Fruit fly (Drosophila melanogaster): ENCODE results near the gene Hsdl2.
A peak's percentile ranks its signal among the peaks of the same experiment; 100 is the strongest.

Gene Hsdl2

DNA sequence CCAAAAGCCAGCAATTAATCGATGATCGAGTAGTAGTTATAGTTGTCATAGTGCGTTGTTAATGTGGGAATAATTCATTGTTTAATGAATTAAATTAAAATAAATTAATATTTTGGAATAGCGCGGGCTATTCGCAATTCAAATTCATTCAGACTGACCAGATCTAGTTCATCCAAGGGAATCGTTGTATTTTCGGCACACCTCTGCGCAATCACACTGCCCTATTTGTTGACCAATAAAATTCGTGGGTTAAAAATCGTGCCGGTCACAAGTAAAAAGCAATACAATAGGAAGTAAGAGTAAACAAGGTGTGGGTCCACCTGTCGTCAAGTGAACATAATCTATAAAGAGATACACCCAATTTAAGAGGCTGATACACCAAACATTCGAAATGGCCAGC is 1.7 kb downstream of the Hsdl2 start, which contains the start of gene CG12883:
Gene CG12883, plus strand, starts transcription at position 273 of the 400 bp plus-strand sequence.
- TF ChIP-seq Hnf4 (GFP tag; optimal IDR thresholded peaks at IDR 0.05), result peak; percentile 24
- TF ChIP-seq Rel (GFP tag; optimal IDR thresholded peaks at IDR 0.05), result no peak
- TF ChIP-seq Rel (tag; optimal IDR thresholded peaks at IDR 0.05), result peak; percentile 2
- TF ChIP-seq usp (GFP tag; optimal IDR thresholded peaks at IDR 0.05), result no peak

DNA sequence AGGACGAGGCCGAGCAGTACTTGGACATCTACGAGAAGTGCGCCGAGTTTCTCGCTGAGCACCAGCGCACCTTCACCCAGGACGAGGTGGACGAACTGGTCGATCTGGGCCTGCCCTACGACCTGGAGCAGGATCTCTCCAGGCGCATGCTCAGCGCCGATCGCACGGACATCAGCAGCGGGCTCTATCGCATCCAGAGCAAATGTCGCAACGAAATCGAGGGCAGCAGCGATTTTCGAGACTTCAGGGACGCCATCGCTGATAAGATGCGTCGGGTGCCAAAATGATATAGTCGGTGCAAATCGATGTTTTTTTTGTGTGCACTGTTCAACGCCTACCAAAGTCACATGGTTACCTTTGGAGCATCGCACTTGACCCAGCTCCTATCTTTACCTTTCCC is 2.3 kb downstream of the Hsdl2 start:
- TF ChIP-seq Hr78 (GFP tag; optimal IDR thresholded peaks at IDR 0.05) (no peak), Dif (GFP tag; optimal IDR thresholded peaks at IDR 0.05; ENCODE audit: partially characterized antibody) (no peak), br (GFP tag; optimal IDR thresholded peaks at IDR 0.05) (no peak)

DNA sequence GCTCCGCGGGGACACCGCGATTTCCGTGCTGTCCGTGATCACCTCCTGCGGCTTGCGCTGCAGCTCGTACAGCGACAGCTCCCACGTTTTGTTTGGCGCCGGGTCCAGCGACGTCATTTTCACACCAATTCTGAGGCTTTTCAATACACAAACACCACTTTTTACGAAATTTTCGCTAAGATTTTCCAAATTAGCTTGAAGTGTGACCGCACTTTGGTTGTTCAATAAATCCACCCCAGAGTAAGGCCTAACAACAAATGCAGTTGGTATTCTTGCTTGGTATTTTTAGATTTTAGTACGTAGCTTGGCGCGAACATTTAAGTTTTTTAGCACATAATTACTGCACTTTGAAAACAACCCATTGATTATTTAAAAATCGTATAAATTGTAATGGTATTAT is 4.5 kb downstream of the Hsdl2 start, which contains the start of gene Sce:
Gene Sce, minus strand, starts transcription at position 231 of the 400 bp plus-strand sequence.
- TF ChIP-seq Myc (optimal IDR thresholded peaks at IDR 0.05) (peak; percentile 23), Vsx2 (GFP tag; optimal IDR thresholded peaks at IDR 0.05; ENCODE audit: partially characterized antibody) (peak; percentile 98), woc (GFP tag; optimal IDR thresholded peaks at IDR 0.05) (no peak)

DNA sequence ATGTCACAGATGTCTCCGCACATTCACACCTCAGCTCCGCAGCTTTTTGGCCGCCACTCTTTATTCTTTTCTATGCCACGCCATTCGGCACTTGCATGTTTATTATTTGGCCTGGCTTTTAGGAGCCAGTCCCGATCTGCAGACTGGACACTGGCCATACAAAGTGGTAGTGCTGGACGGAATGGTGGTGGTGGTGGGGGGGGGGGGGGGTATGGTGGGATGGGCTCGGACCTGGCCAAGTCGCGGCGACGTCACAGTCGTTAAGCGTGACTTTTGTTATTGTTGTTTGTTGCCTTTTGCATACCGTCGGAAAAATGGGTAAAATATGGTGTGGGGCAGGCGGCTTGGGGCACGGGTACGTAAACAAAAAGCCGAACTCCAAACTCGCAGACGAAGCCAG is 7.8 kb downstream of the Hsdl2 start:
- no peak for TF ChIP-seq Vsx2 (GFP tag; optimal IDR thresholded peaks at IDR 0.05; ENCODE audit: partially characterized antibody)
- no peak for TF ChIP-seq usp (GFP tag; optimal IDR thresholded peaks at IDR 0.05)
- TF ChIP-seq br (GFP tag; optimal IDR thresholded peaks at IDR 0.05), result no peak
- no peak for TF ChIP-seq fru (GFP tag; optimal IDR thresholded peaks at IDR 0.05)
- no peak for TF ChIP-seq Dfd (GFP tag; optimal IDR thresholded peaks at IDR 0.05)
- no peak for TF ChIP-seq Jra (GFP tag; optimal IDR thresholded peaks at IDR 0.05)
- no peak for TF ChIP-seq sv (GFP tag; optimal IDR thresholded peaks at IDR 0.05)
- no peak for TF ChIP-seq Myc (optimal IDR thresholded peaks at IDR 0.05)

DNA sequence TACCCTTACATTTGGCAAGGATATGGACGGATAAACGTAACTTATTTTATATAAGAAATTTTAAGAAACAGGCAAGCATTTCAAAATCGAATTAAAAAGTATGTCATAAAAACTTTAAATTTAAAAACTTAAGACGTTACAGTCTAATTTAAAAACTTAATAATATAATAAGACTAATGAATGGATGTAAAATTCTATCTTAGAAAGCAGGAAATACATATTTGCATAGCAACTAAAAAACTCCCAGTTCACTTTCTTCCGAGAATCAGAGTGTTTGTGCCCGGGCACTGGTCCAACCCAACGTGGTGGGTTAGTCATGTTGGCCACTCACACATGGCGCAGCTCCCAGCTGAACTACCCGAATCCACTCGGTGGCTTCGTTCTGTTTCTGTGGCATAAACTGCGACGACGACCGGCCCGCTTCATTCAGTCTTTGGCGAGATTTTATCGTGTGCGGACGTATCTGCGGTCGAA is 8.3 kb downstream of the Hsdl2 start, which contains the start of gene CG12880:
Gene CG12880, plus strand, starts transcription at position 424 of the 474 bp plus-strand sequence.
- peak in 1 of 2 experiments; percentile 30 for TF ChIP-seq foxo (GFP tag; optimal IDR thresholded peaks at IDR 0.05)
- no peak for TF ChIP-seq dmrt93B (GFP tag; optimal IDR thresholded peaks at IDR 0.05)
- TF ChIP-seq CG9705 (GFP tag; optimal IDR thresholded peaks at IDR 0.05), result no peak
- no peak for TF ChIP-seq Hr78 (GFP tag; optimal IDR thresholded peaks at IDR 0.05)
- TF ChIP-seq Dfd (GFP tag; optimal IDR thresholded peaks at IDR 0.05), result no peak
- peak; percentile 9 for TF ChIP-seq ey (GFP tag; optimal IDR thresholded peaks at IDR 0.05)
- no peak for TF ChIP-seq Jra (GFP tag; optimal IDR thresholded peaks at IDR 0.05)
- peak; percentile 84 for TF ChIP-seq woc (GFP tag; optimal IDR thresholded peaks at IDR 0.05)
- TF ChIP-seq h (GFP tag; optimal IDR thresholded peaks at IDR 0.05), result peak; percentile 28
- no peak for TF ChIP-seq CrebA (GFP tag; optimal IDR thresholded peaks at IDR 0.05; ENCODE audit: borderline replicate concordance)
- no peak for TF ChIP-seq Dif (GFP tag; optimal IDR thresholded peaks at IDR 0.05; ENCODE audit: partially characterized antibody)
- no peak for TF ChIP-seq dsf (GFP tag; optimal IDR thresholded peaks at IDR 0.05; ENCODE audit: borderline replicate concordance)
- no peak for TF ChIP-seq Mio (GFP tag; optimal IDR thresholded peaks at IDR 0.05)
- TF ChIP-seq usp (GFP tag; optimal IDR thresholded peaks at IDR 0.05), result no peak
- no peak for TF ChIP-seq Vsx2 (GFP tag; optimal IDR thresholded peaks at IDR 0.05; ENCODE audit: partially characterized antibody)
- TF ChIP-seq fru (GFP tag; optimal IDR thresholded peaks at IDR 0.05), result peak; percentile 31
- TF ChIP-seq Hr83 (GFP tag; optimal IDR thresholded peaks at IDR 0.05; ENCODE audit: poor library complexity, severe bottlenecking), result no peak
- peak; percentile 44 for TF ChIP-seq OdsH (GFP tag; optimal IDR thresholded peaks at IDR 0.05)
- TF ChIP-seq jim (GFP tag; optimal IDR thresholded peaks at IDR 0.05), result no peak
- TF ChIP-seq sage (GFP tag; optimal IDR thresholded peaks at IDR 0.05), result no peak
- TF ChIP-seq GATAd (GFP tag; optimal IDR thresholded peaks at IDR 0.05), result no peak
- TF ChIP-seq Hnf4 (GFP tag; optimal IDR thresholded peaks at IDR 0.05), result no peak
- TF ChIP-seq brk (GFP tag; optimal IDR thresholded peaks at IDR 0.05), result no peak
- no peak for TF ChIP-seq Myc (optimal IDR thresholded peaks at IDR 0.05)
- no peak for TF ChIP-seq sv (GFP tag; optimal IDR thresholded peaks at IDR 0.05)
- TF ChIP-seq psq (GFP tag; optimal IDR thresholded peaks at IDR 0.05), result peak; percentile 47
- peak; percentile 19 for TF ChIP-seq HLH106 (tag; optimal IDR thresholded peaks at IDR 0.05)
- no peak for TF ChIP-seq CG32264 (GFP tag; optimal IDR thresholded peaks at IDR 0.05)
- TF ChIP-seq Rel (GFP tag; optimal IDR thresholded peaks at IDR 0.05), result no peak
- TF ChIP-seq Rel (tag; optimal IDR thresholded peaks at IDR 0.05), result no peak
- TF ChIP-seq Sp1 (GFP tag; optimal IDR thresholded peaks at IDR 0.05), result peak; percentile 32
- TF ChIP-seq br (GFP tag; optimal IDR thresholded peaks at IDR 0.05), result no peak
- TF ChIP-seq rgr (GFP tag; optimal IDR thresholded peaks at IDR 0.05), result no peak
